Fruit fly (Drosophila melanogaster) S2 (cell line): Measurements from ENCODE around the gene Klp31E.

Experiments
- CG8478 ChIP-seq: fragments of >200 bp; optimal IDR thresholded peaks from 2 replicates; lab custom pipeline; 2018
- CTCF ChIP-seq, 2 experiments: fragments of >200 bp; optimal IDR thresholded peaks; 2 replicates each; lab custom pipeline; 2018

dm6 chr2L:10387869-10388726 is 25.7 kb upstream of the Klp31E start, which contains the start of gene da:
- TF ChIP-seq CTCF (optimal IDR thresholded peaks at IDR 0.05; lab: Kevin White, UChicago) (peak in 1 of 2 experiments; percentile 51), CG8478 (no peak)
